Worm (Caenorhabditis elegans) whole organism, L1 larva: Measurements from ENCODE around the gene F31E8.4.

Experiments used
- C04F5.9 ChIP-seq: sonication (generic microtip); optimal IDR thresholded peaks from 2 replicates; lab custom pipeline; 2016; ENCODE audit warnings: missing genetic modification characterization, missing compliant biosample characterization
- C34B4.2 ChIP-seq: sonication (generic microtip); optimal IDR thresholded peaks from 2 replicates; lab custom pipeline; 2017; ENCODE audit warnings: mild to moderate bottlenecking, missing genetic modification characterization, missing compliant biosample characterization
- F16B12.6 ChIP-seq: fragments of 150-350 bp; optimal IDR thresholded peaks from 2 replicates; lab custom pipeline; 2014; ENCODE audit warnings: missing biosample characterization, missing genetic modification characterization
- Y116A8C.19 ChIP-seq: sonication (generic microtip); optimal IDR thresholded peaks from 2 replicates; lab custom pipeline; 2016; ENCODE audit warnings: missing compliant biosample characterization, missing genetic modification characterization, borderline replicate concordance
- aha-1 ChIP-seq: fragments of 150-350 bp; optimal IDR thresholded peaks from 2 replicates; lab custom pipeline; 2014; ENCODE audit warnings: missing biosample characterization, missing genetic modification characterization
- ama-1 ChIP-seq: fragments of 150-350 bp; optimal IDR thresholded peaks from 2 replicates; lab custom pipeline; 2014
- blmp-1 ChIP-seq: fragments of 150-350 bp; optimal IDR thresholded peaks from 2 replicates; lab custom pipeline; 2014; ENCODE audit warnings: missing biosample characterization, missing genetic modification characterization
- ceh-8 ChIP-seq: fragments of 200-800 bp; sonication (Bioruptor generic); optimal IDR thresholded peaks from 2 replicates; lab custom pipeline; 2018; ENCODE audit warnings: mild to moderate bottlenecking, missing genetic modification characterization, moderate library complexity, missing compliant biosample characterization
- ceh-82 ChIP-seq, 3 experiments: fragments of 150-350 bp in 1 of 3; sonication (generic microtip) in 2 of 3; optimal IDR thresholded peaks; 2 replicates each; lab custom pipeline; 2014 to 2017; ENCODE audit warnings: missing biosample characterization in 3 of 3, missing genetic modification characterization in 3 of 3
- ceh-90 ChIP-seq: sonication (generic microtip); optimal IDR thresholded peaks from 2 replicates; lab custom pipeline; 2016; ENCODE audit warnings: missing genetic modification characterization, missing compliant biosample characterization
- dsc-1 ChIP-seq: sonication (generic microtip); optimal IDR thresholded peaks from 2 replicates; lab custom pipeline; 2016; ENCODE audit warnings: mild to moderate bottlenecking, missing genetic modification characterization, missing compliant biosample characterization
- efl-1 ChIP-seq, 4 experiments: fragments of 150-350 bp; optimal IDR thresholded peaks in 3 of 4; peaks in 1 of 4; 1 replicate in 1 of 4; 2 replicates in 3 of 4; lab custom pipeline; 2014; ENCODE audit warnings: missing biosample characterization in 2 of 4, missing genetic modification characterization in 2 of 4, missing genetic modification reagents in 2 of 4
- efl-3 ChIP-seq: fragments of 200-800 bp; sonication (Bioruptor generic); optimal IDR thresholded peaks from 2 replicates; lab custom pipeline; 2018; ENCODE audit warnings: mild to moderate bottlenecking, missing genetic modification characterization, missing compliant biosample characterization
- elt-2 ChIP-seq: sonication (generic microtip); optimal IDR thresholded peaks from 2 replicates; lab custom pipeline; 2016; ENCODE audit warnings: missing genetic modification characterization, mild to moderate bottlenecking, inconsistent platforms, missing compliant biosample characterization, missing genetic modification reagents
- ets-5 ChIP-seq: fragments of 200-800 bp; sonication (Bioruptor generic); IDR thresholded peaks from 2 replicates; pipeline ENCODE4 v1.3.6; 2022; ENCODE audit warnings: missing genetic modification characterization, missing compliant biosample characterization
- fkh-4 ChIP-seq: sonication (generic microtip); optimal IDR thresholded peaks from 2 replicates; lab custom pipeline; 2016; ENCODE audit warnings: missing compliant biosample characterization, missing genetic modification characterization, borderline replicate concordance
- fkh-8 ChIP-seq: sonication (generic microtip); optimal IDR thresholded peaks from 2 replicates; lab custom pipeline; 2016; ENCODE audit warnings: mild to moderate bottlenecking, missing genetic modification characterization, missing compliant biosample characterization
- grh-1 ChIP-seq: fragments of 200-800 bp; sonication (Bioruptor generic); IDR thresholded peaks from 2 replicates; pipeline ENCODE4 v1.3.6; 2022; ENCODE audit warnings: missing genetic modification reagents, missing genetic modification characterization, missing compliant biosample characterization
- hlh-17 ChIP-seq: fragments of 200-800 bp; sonication (Bioruptor generic); optimal IDR thresholded peaks from 2 replicates; lab custom pipeline; 2018; ENCODE audit warnings: missing genetic modification characterization, mild to moderate bottlenecking, missing compliant biosample characterization, moderate library complexity, borderline replicate concordance
- hlh-4 ChIP-seq: sonication (generic microtip); optimal IDR thresholded peaks from 2 replicates; lab custom pipeline; 2016; ENCODE audit warnings: mild to moderate bottlenecking, missing genetic modification characterization, missing compliant biosample characterization
- hpl-2 ChIP-seq: fragments of 150-350 bp; optimal IDR thresholded peaks from 2 replicates; lab custom pipeline; 2014; ENCODE audit warnings: missing biosample characterization, missing genetic modification reagents, missing genetic modification characterization
- isw-1 ChIP-seq: fragments of 200-800 bp; sonication (Bioruptor generic); IDR thresholded peaks from 2 replicates; pipeline ENCODE4 v1.3.6; 2022; ENCODE audit warnings: missing genetic modification characterization, missing compliant biosample characterization
- lin-15B ChIP-seq: fragments of 150-350 bp; sonication (generic microtip); optimal IDR thresholded peaks from 3 replicates; lab custom pipeline; 2014; ENCODE audit warnings: missing biosample characterization, missing genetic modification characterization
- lin-35 ChIP-seq, 2 experiments: fragments of 150-350 bp; optimal IDR thresholded peaks; 2 replicates each; lab custom pipeline; 2014; ENCODE audit warnings: missing biosample characterization in 2 of 2, missing genetic modification characterization in 2 of 2, missing genetic modification reagents in 2 of 2
- mdl-1 ChIP-seq, 2 experiments: fragments of 150-350 bp; optimal IDR thresholded peaks; 2 replicates each; lab custom pipeline; 2014 to 2017; ENCODE audit warnings: missing biosample characterization in 2 of 2, missing genetic modification characterization in 2 of 2, inconsistent platforms in 1 of 2
- mef-2 ChIP-seq: fragments of 150-350 bp; optimal IDR thresholded peaks from 2 replicates; lab custom pipeline; 2014; ENCODE audit warnings: missing biosample characterization, missing genetic modification characterization
- mep-1 ChIP-seq: fragments of 150-350 bp; optimal IDR thresholded peaks from 2 replicates; lab custom pipeline; 2014; ENCODE audit warnings: missing biosample characterization, missing genetic modification characterization
- nhr-19 ChIP-seq: fragments of 200-800 bp; sonication (Bioruptor generic); conservative IDR thresholded peaks from 2 replicates; pipeline ENCODE4 v1.3.6; 2022; ENCODE audit warnings: missing genetic modification characterization, missing compliant biosample characterization
- nhr-20 ChIP-seq: sonication (generic microtip); optimal IDR thresholded peaks from 2 replicates; lab custom pipeline; 2016; ENCODE audit warnings: mild to moderate bottlenecking, missing genetic modification characterization, missing compliant biosample characterization
- nhr-71 ChIP-seq: sonication (generic microtip); optimal IDR thresholded peaks from 2 replicates; lab custom pipeline; 2016; ENCODE audit warnings: mild to moderate bottlenecking, missing genetic modification characterization, moderate library complexity, missing compliant biosample characterization
- nhr-76 ChIP-seq: sonication (generic microtip); optimal IDR thresholded peaks from 2 replicates; lab custom pipeline; 2017; ENCODE audit warnings: missing biosample characterization, missing genetic modification characterization
- nhr-77 ChIP-seq: fragments of 150-350 bp; optimal IDR thresholded peaks from 2 replicates; lab custom pipeline; 2014; ENCODE audit warnings: missing biosample characterization, missing genetic modification characterization
- nhr-85 ChIP-seq: sonication (generic microtip); peaks from one replicate; lab custom pipeline; 2016; ENCODE audit warnings: missing genetic modification characterization, inconsistent platforms, missing compliant biosample characterization
- nhr-90 ChIP-seq: sonication (generic microtip); optimal IDR thresholded peaks from 2 replicates; lab custom pipeline; 2016; ENCODE audit warnings: mild to moderate bottlenecking, missing genetic modification characterization, missing compliant biosample characterization; ENCODE audit not compliant: poor library complexity
- pag-3 ChIP-seq: sonication (generic microtip); optimal IDR thresholded peaks from 2 replicates; lab custom pipeline; 2017; ENCODE audit warnings: missing genetic modification characterization, mild to moderate bottlenecking, missing compliant biosample characterization, antibody characterized with exemption, borderline replicate concordance; ENCODE audit not compliant: insufficient read depth
- pqm-1 ChIP-seq: sonication (generic microtip); optimal IDR thresholded peaks from 3 replicates; lab custom pipeline; 2017; ENCODE audit warnings: missing biosample characterization, missing genetic modification characterization
- snpc-4 ChIP-seq: fragments of 150-350 bp; optimal IDR thresholded peaks from 2 replicates; lab custom pipeline; 2014; ENCODE audit warnings: missing biosample characterization, missing genetic modification characterization
- snu-23 ChIP-seq: sonication (generic microtip); optimal IDR thresholded peaks from 2 replicates; lab custom pipeline; 2016; ENCODE audit warnings: missing genetic modification characterization, missing compliant biosample characterization
- sox-4 ChIP-seq: sonication (generic microtip); optimal IDR thresholded peaks from 2 replicates; lab custom pipeline; 2016; ENCODE audit warnings: missing genetic modification characterization, missing compliant biosample characterization
- sup-37 ChIP-seq: fragments of 200-800 bp; sonication (Bioruptor generic); optimal IDR thresholded peaks from 2 replicates; lab custom pipeline; 2018; ENCODE audit warnings: mild to moderate bottlenecking, missing genetic modification characterization, missing compliant biosample characterization
- swsn-7 ChIP-seq: sonication (generic microtip); optimal IDR thresholded peaks from 2 replicates; lab custom pipeline; 2016; ENCODE audit warnings: missing genetic modification characterization, missing compliant biosample characterization
- tbx-2 ChIP-seq: sonication (generic microtip); optimal IDR thresholded peaks from 2 replicates; lab custom pipeline; 2016; ENCODE audit warnings: missing genetic modification characterization, missing compliant biosample characterization
- tlp-1 ChIP-seq: fragments of 150-350 bp; optimal IDR thresholded peaks from 2 replicates; lab custom pipeline; 2014; ENCODE audit warnings: missing biosample characterization, missing genetic modification characterization
- unc-130 ChIP-seq: fragments of 150-350 bp; optimal IDR thresholded peaks from 2 replicates; lab custom pipeline; 2017; ENCODE audit warnings: missing biosample characterization, missing genetic modification characterization, inconsistent platforms
- unc-62 ChIP-seq: fragments of 150-350 bp; optimal IDR thresholded peaks from 2 replicates; lab custom pipeline; 2014; ENCODE audit warnings: missing biosample characterization, missing genetic modification reagents, missing genetic modification characterization
- unc-86 ChIP-seq: sonication (generic microtip); optimal IDR thresholded peaks from 2 replicates; lab custom pipeline; 2016; ENCODE audit warnings: missing genetic modification characterization, missing compliant biosample characterization
- unc-98 ChIP-seq: fragments of 200-800 bp; sonication (Bioruptor generic); IDR thresholded peaks from 2 replicates; pipeline ENCODE4 v1.3.6; 2022; ENCODE audit warnings: missing genetic modification characterization, missing compliant biosample characterization
- vab-15 ChIP-seq: sonication (generic microtip); optimal IDR thresholded peaks from 2 replicates; lab custom pipeline; 2017; ENCODE audit warnings: missing genotype, mild to moderate bottlenecking, missing genetic modification characterization, missing compliant biosample characterization
- xbp-1 ChIP-seq: sonication (generic microtip); optimal IDR thresholded peaks from 2 replicates; lab custom pipeline; 2016; ENCODE audit warnings: missing genetic modification characterization, missing compliant biosample characterization
- zip-4 ChIP-seq: fragments of 200-800 bp; sonication (Bioruptor generic); optimal IDR thresholded peaks from 2 replicates; lab custom pipeline; 2018; ENCODE audit warnings: mild to moderate bottlenecking, missing genetic modification characterization, moderate library complexity, missing compliant biosample characterization
- ztf-4 ChIP-seq: fragments of 150-350 bp; optimal IDR thresholded peaks from 2 replicates; lab custom pipeline; 2014; ENCODE audit warnings: missing biosample characterization, missing genetic modification characterization

F31E8.4 gene

ce11 chrII:6849308-6849707, 49.4 kb upstream of the F31E8.4 start (continued):
- TF ChIP-seq ceh-82 (tag; optimal IDR thresholded peaks at IDR 0.05; lab: Kevin White, UChicago): no peak
- TF ChIP-seq mep-1 (tag; lab: Kevin White, UChicago): peak; percentile 3
- no peak for TF ChIP-seq ama-1 (lab: Kevin White, UChicago)
- TF ChIP-seq sox-4 (tag; lab: Kevin White, UChicago): no peak
- TF ChIP-seq F16B12.6 (tag; lab: Kevin White, UChicago): no peak
- TF ChIP-seq unc-86 (tag; lab: Kevin White, UChicago): no peak
- TF ChIP-seq nhr-90 (tag; lab: Kevin White, UChicago): peak; percentile 13
- no peak for TF ChIP-seq Y116A8C.19
- TF ChIP-seq elt-2 (tag; lab: Kevin White, UChicago): no peak
- peak; percentile 82 for TF ChIP-seq vab-15 (tag; lab: Kevin White, UChicago)
- TF ChIP-seq aha-1 (tag; lab: Kevin White, UChicago): no peak
- TF ChIP-seq nhr-20 (tag; lab: Kevin White, UChicago): peak; percentile 79
- no peak for TF ChIP-seq unc-98
- TF ChIP-seq nhr-71 (tag; lab: Kevin White, UChicago): peak; percentile 84
- TF ChIP-seq dsc-1 (tag; lab: Kevin White, UChicago): no peak
- TF ChIP-seq ztf-4: peak; percentile 60
- TF ChIP-seq fkh-4 (tag; lab: Kevin White, UChicago): no peak
- TF ChIP-seq nhr-19 (GFP tag; lab: Robert Waterston, UW): peak; percentile 63
- TF ChIP-seq ceh-8 (GFP tag; lab: Kevin White, UChicago): no peak
- peak; percentile 59 for TF ChIP-seq snu-23 (GFP tag; lab: Kevin White, UChicago)
- TF ChIP-seq swsn-7 (tag; lab: Kevin White, UChicago): no peak
- no peak for TF ChIP-seq fkh-8 (tag; lab: Kevin White, UChicago)
- TF ChIP-seq snpc-4 (tag; lab: Kevin White, UChicago): no peak
- no peak for TF ChIP-seq efl-3
- peak; percentile 78 for TF ChIP-seq unc-130 (tag; lab: Kevin White, UChicago)
- no peak for TF ChIP-seq zip-4 (GFP tag; lab: Kevin White, UChicago)
- no peak for TF ChIP-seq unc-62 (GFP tag; lab: Kevin White, UChicago)
- TF ChIP-seq isw-1: no peak
- no peak for TF ChIP-seq pqm-1 (tag; lab: Kevin White, UChicago)
- TF ChIP-seq lin-15B (tag; lab: Kevin White, UChicago): no peak
- no peak for TF ChIP-seq C04F5.9 (tag; lab: Kevin White, UChicago)
- no peak for TF ChIP-seq hlh-17
- TF ChIP-seq tbx-2: peak; percentile 63
- TF ChIP-seq ceh-90 (tag; lab: Kevin White, UChicago): no peak
- no peak for TF ChIP-seq xbp-1 (tag; lab: Kevin White, UChicago)
- no peak for TF ChIP-seq mef-2 (tag; lab: Kevin White, UChicago)
- peak; percentile 86 for TF ChIP-seq blmp-1 (tag; lab: Kevin White, UChicago)
- peak in 1 of 2 experiments; percentile 73 for TF ChIP-seq lin-35 (GFP tag; optimal IDR thresholded peaks at IDR 0.05; lab: Kevin White, UChicago)
- peak; percentile 94 for TF ChIP-seq nhr-85 (tag; lab: Kevin White, UChicago)
- no peak for TF ChIP-seq nhr-76
- TF ChIP-seq pag-3 (tag; lab: Kevin White, UChicago): no peak
- TF ChIP-seq grh-1: peak; percentile 42; the same call in 1 of the 2 replicates
- TF ChIP-seq hlh-4: no peak
- TF ChIP-seq nhr-77 (tag; lab: Kevin White, UChicago): no peak
- TF ChIP-seq efl-1 (optimal IDR thresholded peaks at IDR 0.05; lab: Kevin White, UChicago): no peak
- peak in 1 of 2 experiments; percentile 92 for TF ChIP-seq efl-1 (GFP tag; optimal IDR thresholded peaks at IDR 0.05 in 1 of 2; lab: Kevin White, UChicago)
- TF ChIP-seq mdl-1 (tag; optimal IDR thresholded peaks at IDR 0.05; lab: Kevin White, UChicago): peak in 1 of 2 experiments; percentile 81
- TF ChIP-seq hpl-2 (GFP tag; lab: Kevin White, UChicago): no peak
- TF ChIP-seq C34B4.2 (tag; lab: Kevin White, UChicago): no peak
- no peak for TF ChIP-seq tlp-1 (tag; lab: Kevin White, UChicago)
- no peak for TF ChIP-seq sup-37 (GFP tag; lab: Kevin White, UChicago)
- no peak for TF ChIP-seq ets-5 (GFP tag; lab: Robert Waterston, UW)
